Worm (Caenorhabditis elegans): ENCODE data around the gene C05E4.15.

C05E4.15 gene

DNA sequence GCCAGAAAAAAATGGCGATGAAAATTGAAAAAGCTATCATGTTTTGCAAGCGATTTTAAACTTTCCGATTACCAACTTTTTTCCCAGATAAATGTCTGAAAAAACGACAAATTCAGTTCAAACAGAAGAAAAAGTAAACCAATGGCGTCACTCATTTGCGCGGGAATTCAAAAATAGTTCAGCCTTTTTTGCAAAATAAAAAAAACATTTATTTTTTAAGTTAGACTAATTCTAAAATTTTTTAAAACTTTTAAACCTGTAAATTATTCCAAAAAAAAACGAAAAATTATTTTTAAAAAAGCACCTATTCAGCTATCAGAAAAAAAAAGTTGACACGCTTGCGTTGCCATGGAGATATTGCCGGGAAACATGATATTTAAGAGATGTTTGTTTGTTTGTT lies 48.3 kb downstream of the C05E4.15 start, which contains the start of gene cyp-33C11:
Gene cyp-33C11, minus strand, starts transcription at position 101 of the 400 bp plus-strand sequence.
- TF ChIP-seq elt-4 (tag; optimal IDR thresholded peaks at IDR 0.05): no peak
- TF ChIP-seq lim-6 (tag; optimal IDR thresholded peaks at IDR 0.05): no peak
- no peak for TF ChIP-seq pag-3 (tag; optimal IDR thresholded peaks at IDR 0.05; ENCODE audit: borderline replicate concordance)
- no peak for TF ChIP-seq che-1 (tag; optimal IDR thresholded peaks at IDR 0.05)
- TF ChIP-seq eyg-1 (tag; optimal IDR thresholded peaks at IDR 0.05): no peak
- no peak for TF ChIP-seq ztf-16 (tag; optimal IDR thresholded peaks at IDR 0.05)
- no peak for TF ChIP-seq elt-2 (tag; optimal IDR thresholded peaks at IDR 0.05)

DNA sequence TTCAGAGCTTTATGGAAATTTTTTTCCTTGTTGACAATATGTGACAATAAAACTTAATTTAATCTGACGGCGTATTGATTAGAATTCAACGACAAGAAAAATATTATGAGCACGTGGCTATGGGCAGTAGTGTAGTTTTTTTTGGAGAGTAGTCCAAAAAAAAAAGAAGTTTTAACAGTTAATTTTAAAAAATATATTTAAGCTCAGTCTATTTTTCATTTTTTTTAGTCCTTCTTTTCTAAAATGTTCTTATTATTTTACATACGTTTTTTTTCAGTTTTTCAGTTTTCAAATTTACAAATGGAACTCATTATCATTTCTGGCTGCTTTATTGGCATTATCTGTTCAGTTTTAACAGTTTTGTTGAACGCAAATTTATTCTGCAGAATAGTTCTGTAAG lies 52.3 kb downstream of the C05E4.15 start, which contains the start of gene srbc-39:
Gene srbc-39, plus strand, starts transcription at position 301 of the 400 bp plus-strand sequence.
- no peak for TF ChIP-seq rnt-1 (tag; optimal IDR thresholded peaks at IDR 0.05)
- TF ChIP-seq ceh-30 (tag; optimal IDR thresholded peaks at IDR 0.05): no peak
- TF ChIP-seq sox-4 (tag; optimal IDR thresholded peaks at IDR 0.05): no peak
- TF ChIP-seq pha-2 (tag; optimal IDR thresholded peaks at IDR 0.05): no peak
- TF ChIP-seq pqm-1 (tag; optimal IDR thresholded peaks at IDR 0.05): no peak
- TF ChIP-seq Y22D7AL.16 (tag; optimal IDR thresholded peaks at IDR 0.05): no peak
- TF ChIP-seq elt-2 (tag; optimal IDR thresholded peaks at IDR 0.05): no peak
- no peak for TF ChIP-seq ceh-14 (tag; optimal IDR thresholded peaks at IDR 0.05)
- TF ChIP-seq ceh-9 (tag; optimal IDR thresholded peaks at IDR 0.05): no peak
- TF ChIP-seq ceh-18 (tag; optimal IDR thresholded peaks at IDR 0.05): no peak
- TF ChIP-seq ceh-24 (tag; optimal IDR thresholded peaks at IDR 0.05): no peak
- no peak for TF ChIP-seq lim-6 (tag; optimal IDR thresholded peaks at IDR 0.05)
- TF ChIP-seq K09A11.1 (tag; optimal IDR thresholded peaks at IDR 0.05; ENCODE audit: insufficient read depth): no peak
- TF ChIP-seq gmeb-2 (tag; optimal IDR thresholded peaks at IDR 0.05): no peak
- TF ChIP-seq unc-55 (GFP tag; optimal IDR thresholded peaks at IDR 0.05): no peak
- TF ChIP-seq ceh-48 (tag; optimal IDR thresholded peaks at IDR 0.05): no peak

Data from whole organism, late embryonic.